Worm (Caenorhabditis elegans) whole organism, L4 larva: ENCODE data around the gene T26C5.3.

Experiments used
- D1046.2 ChIP-seq: fragments of 200-800 bp; sonication (Bioruptor generic); IDR thresholded peaks from 2 replicates; pipeline ENCODE4 v1.3.6; 2022; ENCODE audit warnings: missing genetic modification characterization, missing compliant biosample characterization
- F26F4.8 ChIP-seq: fragments of 200-800 bp; sonication (Bioruptor generic); conservative IDR thresholded peaks from 2 replicates; pipeline ENCODE4 v1.3.6; 2022; ENCODE audit warnings: missing genetic modification characterization, missing compliant biosample characterization
- F37D6.2 ChIP-seq: sonication (generic microtip); optimal IDR thresholded peaks from 2 replicates; lab custom pipeline; 2016; ENCODE audit warnings: mild to moderate bottlenecking, missing genetic modification characterization, missing compliant biosample characterization
- F49E8.2 ChIP-seq: sonication (generic microtip); optimal IDR thresholded peaks from 2 replicates; lab custom pipeline; 2016; ENCODE audit warnings: missing compliant biosample characterization, mild to moderate bottlenecking, missing genetic modification characterization, borderline replicate concordance
- T26A8.4 ChIP-seq: fragments of 200-800 bp; sonication (Bioruptor generic); IDR thresholded peaks from 2 replicates; pipeline ENCODE4 v1.3.6; 2022; ENCODE audit warnings: missing genetic modification characterization, missing compliant biosample characterization
- Y105C5A.15 ChIP-seq: fragments of 200-800 bp; sonication (Bioruptor generic); IDR thresholded peaks from 2 replicates; pipeline ENCODE4 v1.3.6; 2022; ENCODE audit warnings: missing genetic modification characterization, missing compliant biosample characterization
- Y5F2A.4 ChIP-seq: fragments of 200-800 bp; sonication (Bioruptor generic); optimal IDR thresholded peaks from 2 replicates; lab custom pipeline; 2018; ENCODE audit warnings: mild to moderate bottlenecking, missing genetic modification characterization, missing compliant biosample characterization
- ZK337.2 ChIP-seq: fragments of 200-800 bp; sonication (Bioruptor generic); IDR thresholded peaks from 2 replicates; pipeline ENCODE4 v1.3.6; 2022; ENCODE audit warnings: missing genetic modification reagents, missing genetic modification characterization, missing compliant biosample characterization
- aly-2 ChIP-seq: sonication (generic microtip); optimal IDR thresholded peaks from 2 replicates; lab custom pipeline; 2018; ENCODE audit warnings: missing biosample characterization, missing genetic modification characterization
- attf-4 ChIP-seq: sonication (generic microtip); optimal IDR thresholded peaks from 3 replicates; lab custom pipeline; 2017; ENCODE audit warnings: missing biosample characterization, missing genetic modification characterization
- ceh-32 ChIP-seq: sonication (generic microtip); optimal IDR thresholded peaks from 2 replicates; lab custom pipeline; 2016; ENCODE audit warnings: mild to moderate bottlenecking, missing genetic modification characterization, missing compliant biosample characterization; ENCODE audit not compliant: poor library complexity
- ceh-62 ChIP-seq: sonication (generic microtip); optimal IDR thresholded peaks from 2 replicates; lab custom pipeline; 2017; ENCODE audit warnings: missing biosample characterization, missing genetic modification characterization
- daf-12 ChIP-seq: fragments of 150-350 bp; optimal IDR thresholded peaks from 2 replicates; lab custom pipeline; 2014; ENCODE audit warnings: missing biosample characterization, missing genetic modification reagents, missing genetic modification characterization
- daf-16 ChIP-seq, 3 experiments: sonication (generic microtip); optimal IDR thresholded peaks; 2 replicates each; lab custom pipeline; 2016 to 2017; ENCODE audit warnings: missing genetic modification characterization in 3 of 3, missing genetic modification reagents in 3 of 3, mild to moderate bottlenecking in 2 of 3, missing compliant biosample characterization in 2 of 3, missing biosample characterization in 1 of 3, moderate library complexity in 1 of 3
- daf-19 ChIP-seq: fragments of 200-800 bp; sonication (Bioruptor generic); conservative IDR thresholded peaks from 2 replicates; pipeline ENCODE4 v1.3.6; 2022; ENCODE audit warnings: missing genetic modification characterization, missing compliant biosample characterization
- dmd-6 ChIP-seq: fragments of 200-800 bp; sonication (Bioruptor generic); IDR thresholded peaks from 2 replicates; pipeline ENCODE4 v1.3.6; 2022; ENCODE audit warnings: missing genetic modification reagents, missing genetic modification characterization, missing compliant biosample characterization
- duxl-1 ChIP-seq: sonication (generic microtip); optimal IDR thresholded peaks from 2 replicates; lab custom pipeline; 2016; ENCODE audit warnings: mild to moderate bottlenecking, missing genetic modification characterization, moderate library complexity, missing compliant biosample characterization; ENCODE audit not compliant: poor library complexity
- dve-1 ChIP-seq: sonication (generic microtip); optimal IDR thresholded peaks from 2 replicates; lab custom pipeline; 2017; ENCODE audit warnings: antibody characterized with exemption, mild to moderate bottlenecking, missing genetic modification characterization, missing compliant biosample characterization; ENCODE audit not compliant: insufficient read depth
- egl-27 ChIP-seq: sonication (generic microtip); optimal IDR thresholded peaks from 3 replicates; lab custom pipeline; 2017; ENCODE audit warnings: missing biosample characterization, missing genetic modification reagents, missing genetic modification characterization
- gei-8 ChIP-seq: fragments of 200-800 bp; sonication (Bioruptor generic); optimal IDR thresholded peaks from 2 replicates; lab custom pipeline; 2018; ENCODE audit warnings: mild to moderate bottlenecking, missing genetic modification characterization, missing compliant biosample characterization
- hif-1 ChIP-seq, 2 experiments: sonication (generic microtip); optimal IDR thresholded peaks; 2 replicates each; lab custom pipeline; 2016 to 2017; ENCODE audit warnings: missing compliant biosample characterization in 2 of 2, missing genetic modification characterization in 2 of 2, missing genetic modification reagents in 2 of 2, missing genotype in 2 of 2, mild to moderate bottlenecking in 1 of 2
- hlh-11 ChIP-seq: fragments of 200-800 bp; sonication (Bioruptor generic); optimal IDR thresholded peaks from 2 replicates; lab custom pipeline; 2018; ENCODE audit warnings: mild to moderate bottlenecking, missing genetic modification characterization, missing compliant biosample characterization
- hlh-30 ChIP-seq: sonication (generic microtip); optimal IDR thresholded peaks from 2 replicates; lab custom pipeline; 2017; ENCODE audit warnings: antibody characterized with exemption, mild to moderate bottlenecking, missing genetic modification characterization, missing compliant biosample characterization; ENCODE audit not compliant: insufficient read depth
- lin-13 ChIP-seq: fragments of 150-350 bp; optimal IDR thresholded peaks from 2 replicates; lab custom pipeline; 2014; ENCODE audit warnings: missing biosample characterization, missing genetic modification reagents, missing genetic modification characterization
- lin-29 ChIP-seq: fragments of 200-800 bp; sonication (Bioruptor generic); IDR thresholded peaks from 2 replicates; pipeline ENCODE4 v1.3.6; 2022; ENCODE audit warnings: missing genetic modification reagents, missing genetic modification characterization, missing compliant biosample characterization
- lin-38 ChIP-seq: fragments of 200-800 bp; sonication (Bioruptor generic); IDR thresholded peaks from 2 replicates; pipeline ENCODE4 v1.3.6; 2022; ENCODE audit warnings: missing genetic modification reagents, missing genetic modification characterization, missing compliant biosample characterization
- lin-39 ChIP-seq: fragments of 150-350 bp; optimal IDR thresholded peaks from 2 replicates; lab custom pipeline; 2014; ENCODE audit warnings: missing biosample characterization, missing genetic modification reagents, missing genetic modification characterization
- lir-3 ChIP-seq: sonication (generic microtip); optimal IDR thresholded peaks from 2 replicates; lab custom pipeline; 2016; ENCODE audit warnings: mild to moderate bottlenecking, missing genetic modification characterization, missing compliant biosample characterization
- mes-2 ChIP-seq: sonication (generic microtip); optimal IDR thresholded peaks from 2 replicates; lab custom pipeline; 2016; ENCODE audit warnings: missing genotype, mild to moderate bottlenecking, missing genetic modification characterization, missing compliant biosample characterization; ENCODE audit not compliant: poor library complexity, severe bottlenecking
- nhr-102 ChIP-seq: sonication (generic microtip); optimal IDR thresholded peaks from 2 replicates; lab custom pipeline; 2016; ENCODE audit warnings: mild to moderate bottlenecking, missing genetic modification characterization, moderate library complexity, missing compliant biosample characterization
- nhr-11 ChIP-seq: fragments of 150-350 bp; optimal IDR thresholded peaks from 2 replicates; lab custom pipeline; 2014; ENCODE audit warnings: missing biosample characterization, missing genetic modification characterization
- nhr-111 ChIP-seq: fragments of 200-800 bp; sonication (Bioruptor generic); optimal IDR thresholded peaks from 2 replicates; lab custom pipeline; 2018; ENCODE audit warnings: mild to moderate bottlenecking, missing genetic modification characterization, missing compliant biosample characterization
- nhr-25 ChIP-seq: sonication (generic microtip); optimal IDR thresholded peaks from 2 replicates; lab custom pipeline; 2017; ENCODE audit warnings: missing genetic modification characterization, mild to moderate bottlenecking, missing compliant biosample characterization, antibody characterized with exemption, moderate library complexity, borderline replicate concordance; ENCODE audit not compliant: insufficient read depth
- nhr-41 ChIP-seq: fragments of 200-800 bp; sonication (Bioruptor generic); IDR thresholded peaks from 2 replicates; pipeline ENCODE4 v1.3.6; 2022; ENCODE audit warnings: missing genetic modification reagents, missing genetic modification characterization, missing compliant biosample characterization
- nhr-6 ChIP-seq: fragments of 150-350 bp; optimal IDR thresholded peaks from 2 replicates; lab custom pipeline; 2014; ENCODE audit warnings: missing biosample characterization, missing genetic modification characterization
- nhr-76 ChIP-seq: fragments of 150-350 bp; optimal IDR thresholded peaks from 2 replicates; lab custom pipeline; 2014; ENCODE audit warnings: missing biosample characterization, missing genetic modification characterization
- nhr-77 ChIP-seq: fragments of 150-350 bp; optimal IDR thresholded peaks from 2 replicates; lab custom pipeline; 2014; ENCODE audit warnings: missing biosample characterization, missing genetic modification characterization
- php-3 ChIP-seq: fragments of 200-800 bp; sonication (Bioruptor generic); IDR thresholded peaks from 2 replicates; pipeline ENCODE4 v1.3.6; 2022; ENCODE audit warnings: missing genetic modification reagents, missing genetic modification characterization, missing compliant biosample characterization
- saeg-2 ChIP-seq: fragments of 200-800 bp; sonication (Bioruptor generic); IDR thresholded peaks from 2 replicates; pipeline ENCODE4 v1.3.6; 2022; ENCODE audit warnings: missing genetic modification reagents, missing genetic modification characterization, missing compliant biosample characterization
- snpc-1.2 ChIP-seq: fragments of 200-800 bp; sonication (Bioruptor generic); IDR thresholded peaks from 2 replicates; pipeline ENCODE4 v1.3.6; 2022; ENCODE audit warnings: missing genetic modification reagents, missing genetic modification characterization, missing compliant biosample characterization
- snpc-4 ChIP-seq: fragments of 150-350 bp; optimal IDR thresholded peaks from 2 replicates; lab custom pipeline; 2014; ENCODE audit warnings: missing biosample characterization, missing genetic modification characterization
- spr-1 ChIP-seq: sonication (generic microtip); optimal IDR thresholded peaks from 2 replicates; lab custom pipeline; 2016; ENCODE audit warnings: mild to moderate bottlenecking, missing genetic modification characterization, missing compliant biosample characterization
- spr-3 ChIP-seq: fragments of 200-800 bp; sonication (Bioruptor generic); optimal IDR thresholded peaks from 2 replicates; lab custom pipeline; 2018; ENCODE audit warnings: mild to moderate bottlenecking, missing genetic modification characterization, missing compliant biosample characterization
- tag-97 ChIP-seq: fragments of 200-800 bp; sonication (Bioruptor generic); IDR thresholded peaks from 2 replicates; pipeline ENCODE4 v1.3.6; 2022; ENCODE audit warnings: missing genetic modification characterization, missing compliant biosample characterization
- unc-39 ChIP-seq: sonication (generic microtip); optimal IDR thresholded peaks from 2 replicates; lab custom pipeline; 2017; ENCODE audit warnings: missing biosample characterization, missing genetic modification characterization
- unc-62 ChIP-seq, 3 experiments: fragments of 150-350 bp in 1 of 3; sonication (generic microtip); optimal IDR thresholded peaks in 2 of 3; peaks in 1 of 3; 1 replicate in 1 of 3; 2 replicates in 2 of 3; lab custom pipeline; 2014 to 2017; ENCODE audit warnings: missing biosample characterization in 3 of 3, missing genetic modification characterization in 3 of 3, missing genetic modification reagents in 3 of 3, missing genotype in 1 of 3
- zfp-2 ChIP-seq: sonication (generic microtip); optimal IDR thresholded peaks from 2 replicates; lab custom pipeline; 2016; ENCODE audit warnings: mild to moderate bottlenecking, missing genetic modification characterization, missing compliant biosample characterization
- zfp-3 ChIP-seq: fragments of 200-800 bp; sonication (Bioruptor generic); conservative IDR thresholded peaks from 2 replicates; pipeline ENCODE4 v1.3.6; 2022; ENCODE audit warnings: missing genetic modification reagents, missing genetic modification characterization, missing compliant biosample characterization
- zip-11 ChIP-seq: fragments of 200-800 bp; sonication (Bioruptor generic); IDR thresholded peaks from 2 replicates; pipeline ENCODE4 v1.3.6; 2022; ENCODE audit warnings: missing genetic modification characterization, missing compliant biosample characterization

The T26C5.3 gene

ce11 chrII:9282787-9283186 is 46.4 kb downstream of the T26C5.3 start (continued):
- TF ChIP-seq dve-1 (tag; lab: Kevin White, UChicago) = peak; percentile 87
- TF ChIP-seq F26F4.8 (GFP tag; lab: Robert Waterston, UW) = no peak
- TF ChIP-seq D1046.2 = 0 out of 2 replicates have a peak, but pooled peaks have one; percentile 42
- no peak for TF ChIP-seq aly-2
- peak; percentile 90 for TF ChIP-seq nhr-25 (tag; lab: Kevin White, UChicago)
- peak; percentile 80 for TF ChIP-seq F37D6.2 (tag; lab: Kevin White, UChicago)
- no peak for TF ChIP-seq snpc-1.2 (GFP tag; lab: Robert Waterston, UW)
- TF ChIP-seq nhr-77 (tag; lab: Kevin White, UChicago) = peak; percentile 93
- no peak for TF ChIP-seq Y105C5A.15 (GFP tag; lab: Robert Waterston, UW)
- peak; percentile 94 for TF ChIP-seq hlh-30
- TF ChIP-seq zfp-2 = no peak
- peak; percentile 69 for TF ChIP-seq duxl-1
- 0 out of 2 replicates have a peak, but pooled peaks have one; percentile 51 for TF ChIP-seq saeg-2
- peak; percentile 35; the same call in 1 of the 2 replicates for TF ChIP-seq php-3
- TF ChIP-seq daf-16 (GFP tag; optimal IDR thresholded peaks at IDR 0.05; lab: Kevin White, UChicago) = peak; percentile 64
- TF ChIP-seq daf-16 (tag; optimal IDR thresholded peaks at IDR 0.05; lab: Kevin White, UChicago) = peak; percentile 76
- peak; percentile 90 for TF ChIP-seq lin-13 (GFP tag; lab: Kevin White, UChicago)
- no peak for TF ChIP-seq ZK337.2 (GFP tag; lab: Robert Waterston, UW)
- TF ChIP-seq ceh-32 (tag; lab: Kevin White, UChicago) = no peak
- peak; percentile 59 for TF ChIP-seq lin-39 (tag; lab: Kevin White, UChicago)
- peak; percentile 94 for TF ChIP-seq nhr-11 (tag; lab: Kevin White, UChicago)
- peak; percentile 83 for TF ChIP-seq mes-2 (tag; lab: Kevin White, UChicago)
- TF ChIP-seq daf-19 (GFP tag; lab: Robert Waterston, UW) = 0 out of 2 replicates have a peak, but pooled peaks have one; percentile 12
- peak; percentile 31 for TF ChIP-seq lir-3
- no peak for TF ChIP-seq F49E8.2 (tag; lab: Kevin White, UChicago)
- no peak for TF ChIP-seq unc-39 (tag; lab: Kevin White, UChicago)
- peak; percentile 71; the same call in 1 of the 2 replicates for TF ChIP-seq zfp-3 (GFP tag; lab: Robert Waterston, UW)
- no peak for TF ChIP-seq tag-97 (GFP tag; lab: Robert Waterston, UW)
- peak; percentile 97 for TF ChIP-seq hlh-11 (tag; lab: Kevin White, UChicago)
- TF ChIP-seq dmd-6 (GFP tag; lab: Robert Waterston, UW) = peak; percentile 91
- TF ChIP-seq ceh-62 = no peak
- TF ChIP-seq spr-1 (tag; lab: Kevin White, UChicago) = peak; percentile 86
- TF ChIP-seq attf-4 (tag; lab: Kevin White, UChicago) = peak; percentile 48
- TF ChIP-seq nhr-76 = no peak
- no peak for TF ChIP-seq spr-3
- TF ChIP-seq snpc-4 (tag; lab: Kevin White, UChicago) = no peak
- TF ChIP-seq nhr-6 (tag; lab: Kevin White, UChicago) = peak; percentile 50
- TF ChIP-seq hif-1 (tag; optimal IDR thresholded peaks at IDR 0.05; lab: Kevin White, UChicago) = peak; percentile 46 to 86
- TF ChIP-seq daf-12 = no peak
- TF ChIP-seq nhr-102 = peak; percentile 59
- peak; percentile 61 for TF ChIP-seq lin-38 (GFP tag; lab: Robert Waterston, UW)
- TF ChIP-seq egl-27 (tag; lab: Kevin White, UChicago) = no peak
- no peak for TF ChIP-seq lin-29
- TF ChIP-seq unc-62 (GFP tag; optimal IDR thresholded peaks at IDR 0.05 in 1 of 2; lab: Kevin White, UChicago) = peak in 1 of 2 experiments; percentile 98
- no peak for TF ChIP-seq unc-62 (tag; optimal IDR thresholded peaks at IDR 0.05; lab: Kevin White, UChicago)
- peak; percentile 76 for TF ChIP-seq nhr-41 (GFP tag; lab: Robert Waterston, UW)
- TF ChIP-seq T26A8.4 = peak; percentile 79
- peak; percentile 30 for TF ChIP-seq gei-8 (GFP tag; lab: Kevin White, UChicago)
- TF ChIP-seq zip-11 (GFP tag; lab: Robert Waterston, UW) = 0 out of 2 replicates have a peak, but pooled peaks have one; percentile 19
- TF ChIP-seq nhr-111 = no peak
- no peak for TF ChIP-seq Y5F2A.4
